Worm (Caenorhabditis elegans) whole organism, young adult: ENCODE data around the gene pab-2.

Experiments used
- B0336.3 ChIP-seq: fragments of 200-800 bp; sonication (Bioruptor generic); IDR thresholded peaks from 2 replicates; pipeline ENCODE4 v1.3.6; 2022; ENCODE audit warnings: missing genetic modification characterization, missing compliant biosample characterization
- C17E4.6 ChIP-seq: fragments of 200-800 bp; sonication (Bioruptor generic); IDR thresholded peaks from 2 replicates; pipeline ENCODE4 v1.3.6; 2022; ENCODE audit warnings: missing genetic modification reagents, missing genetic modification characterization, missing compliant biosample characterization
- F33H1.4 ChIP-seq: fragments of 200-800 bp; sonication (Bioruptor generic); IDR thresholded peaks from 2 replicates; pipeline ENCODE4 v1.3.6; 2022; ENCODE audit warnings: missing genetic modification reagents, missing genetic modification characterization, missing compliant biosample characterization
- F39B2.1 ChIP-seq: fragments of 200-800 bp; sonication (Bioruptor generic); IDR thresholded peaks from 2 replicates; pipeline ENCODE4 v1.3.6; 2022; ENCODE audit warnings: missing genetic modification reagents, missing genetic modification characterization, missing compliant biosample characterization
- F55B11.4 ChIP-seq: sonication (generic microtip); optimal IDR thresholded peaks from 2 replicates; lab custom pipeline; 2016; ENCODE audit warnings: missing compliant biosample characterization, missing genetic modification characterization, borderline replicate concordance; ENCODE audit not compliant: insufficient read depth
- K12H6.12 ChIP-seq: fragments of 200-800 bp; sonication (Bioruptor generic); optimal IDR thresholded peaks from 2 replicates; lab custom pipeline; 2018; ENCODE audit warnings: mild to moderate bottlenecking, missing genetic modification characterization, missing compliant biosample characterization
- T26A5.8 ChIP-seq: sonication (generic microtip); optimal IDR thresholded peaks from 2 replicates; lab custom pipeline; 2016; ENCODE audit warnings: missing genetic modification characterization, missing compliant biosample characterization
- akir-1 ChIP-seq: fragments of 200-800 bp; sonication (Bioruptor generic); optimal IDR thresholded peaks from 2 replicates; lab custom pipeline; 2018; ENCODE audit warnings: mild to moderate bottlenecking, missing genetic modification characterization, moderate library complexity, missing compliant biosample characterization
- ama-1 ChIP-seq, 3 experiments: fragments of 150-350 bp in 1 of 3; sonication (generic microtip) in 2 of 3; optimal IDR thresholded peaks; 2 replicates each; lab custom pipeline; 2014 to 2018; ENCODE audit warnings: missing biosample characterization in 2 of 3, missing genetic modification characterization in 2 of 3, missing genetic modification reagents in 2 of 3
- aptf-3 ChIP-seq: fragments of 200-800 bp; sonication (Bioruptor generic); IDR thresholded peaks from 2 replicates; pipeline ENCODE4 v1.3.6; 2022; ENCODE audit warnings: missing genetic modification characterization, missing compliant biosample characterization
- atf-7 ChIP-seq: sonication (generic microtip); optimal IDR thresholded peaks from 2 replicates; lab custom pipeline; 2017; ENCODE audit warnings: mild to moderate bottlenecking, missing genetic modification characterization, missing compliant biosample characterization
- attf-3 ChIP-seq: fragments of 200-800 bp; sonication (Bioruptor generic); conservative IDR thresholded peaks from 2 replicates; pipeline ENCODE4 v1.3.6; 2022; ENCODE audit warnings: missing genetic modification reagents, missing genetic modification characterization, missing compliant biosample characterization
- ceh-100 ChIP-seq: fragments of 200-800 bp; sonication (Bioruptor generic); IDR thresholded peaks from 2 replicates; pipeline ENCODE4 v1.3.6; 2022; ENCODE audit warnings: missing genetic modification reagents, missing genetic modification characterization, missing compliant biosample characterization
- ceh-27 ChIP-seq: fragments of 200-800 bp; sonication (Bioruptor generic); optimal IDR thresholded peaks from 2 replicates; lab custom pipeline; 2018; ENCODE audit warnings: mild to moderate bottlenecking, missing genetic modification characterization, moderate library complexity, missing compliant biosample characterization
- ceh-40 ChIP-seq: fragments of 200-800 bp; sonication (Bioruptor generic); IDR thresholded peaks from 2 replicates; pipeline ENCODE4 v1.3.6; 2022; ENCODE audit warnings: missing genetic modification characterization, missing compliant biosample characterization
- ceh-79 ChIP-seq: sonication (generic microtip); optimal IDR thresholded peaks from 2 replicates; lab custom pipeline; 2017; ENCODE audit warnings: mild to moderate bottlenecking, missing genetic modification characterization, missing compliant biosample characterization
- ceh-91 ChIP-seq: fragments of 200-800 bp; sonication (Bioruptor generic); IDR thresholded peaks from 2 replicates; pipeline ENCODE4 v1.3.6; 2022; ENCODE audit warnings: missing genetic modification reagents, missing genetic modification characterization, missing compliant biosample characterization
- chd-7 ChIP-seq: sonication (generic microtip); optimal IDR thresholded peaks from 2 replicates; lab custom pipeline; 2016; ENCODE audit warnings: mild to moderate bottlenecking, missing genetic modification characterization, moderate library complexity, missing compliant biosample characterization
- dox-1 ChIP-seq: fragments of 200-800 bp; sonication (Bioruptor generic); IDR thresholded peaks from 2 replicates; pipeline ENCODE4 v1.3.6; 2022; ENCODE audit warnings: missing genetic modification reagents, missing genetic modification characterization, missing compliant biosample characterization
- dpff-1 ChIP-seq: sonication (generic microtip); optimal IDR thresholded peaks from 2 replicates; lab custom pipeline; 2017; ENCODE audit warnings: mild to moderate bottlenecking, missing genetic modification characterization, missing compliant biosample characterization
- dpl-1 ChIP-seq: fragments of 150-350 bp; optimal IDR thresholded peaks from 2 replicates; lab custom pipeline; 2014; ENCODE audit warnings: missing biosample characterization, missing genetic modification reagents, missing genetic modification characterization
- egl-44 ChIP-seq: fragments of 200-800 bp; sonication (Bioruptor generic); IDR thresholded peaks from 2 replicates; pipeline ENCODE4 v1.3.6; 2022; ENCODE audit warnings: missing genetic modification reagents, missing genetic modification characterization, missing compliant biosample characterization
- fkh-3 ChIP-seq: sonication (generic microtip); optimal IDR thresholded peaks from 2 replicates; lab custom pipeline; 2016; ENCODE audit warnings: mild to moderate bottlenecking, missing genetic modification characterization, missing compliant biosample characterization
- gei-17 ChIP-seq: fragments of 200-800 bp; sonication (Bioruptor generic); optimal IDR thresholded peaks from 2 replicates; lab custom pipeline; 2018; ENCODE audit warnings: mild to moderate bottlenecking, missing genetic modification characterization, missing compliant biosample characterization
- him-1 ChIP-seq: sonication (generic microtip); optimal IDR thresholded peaks from 2 replicates; lab custom pipeline; 2016; ENCODE audit warnings: missing genotype, missing genetic modification reagents, missing genetic modification characterization, missing compliant biosample characterization
- hlh-12 ChIP-seq: sonication (generic microtip); optimal IDR thresholded peaks from 2 replicates; lab custom pipeline; 2016; ENCODE audit warnings: missing genetic modification characterization, missing compliant biosample characterization
- hmg-1.2 ChIP-seq: fragments of 200-800 bp; sonication (Bioruptor generic); IDR thresholded peaks from 2 replicates; pipeline ENCODE4 v1.3.6; 2022; ENCODE audit warnings: missing genetic modification reagents, missing genetic modification characterization, missing compliant biosample characterization
- hrde-1 ChIP-seq: sonication (generic microtip); optimal IDR thresholded peaks from 2 replicates; lab custom pipeline; 2016; ENCODE audit warnings: missing genetic modification characterization, mild to moderate bottlenecking, missing compliant biosample characterization, moderate library complexity, missing genotype, missing genetic modification reagents, borderline replicate concordance
- let-526 ChIP-seq: fragments of 200-800 bp; sonication (Bioruptor generic); IDR thresholded peaks from 2 replicates; pipeline ENCODE4 v1.3.6; 2022; ENCODE audit warnings: missing genetic modification reagents, missing genetic modification characterization, missing compliant biosample characterization
- let-607 ChIP-seq, 2 experiments: fragments of 200-800 bp in 1 of 2; sonication (Bioruptor generic) in 1 of 2; sonication (generic microtip) in 1 of 2; optimal IDR thresholded peaks; 2 replicates each; lab custom pipeline; 2016 to 2018; ENCODE audit warnings: mild to moderate bottlenecking in 2 of 2, missing compliant biosample characterization in 2 of 2, missing genetic modification characterization in 2 of 2, moderate library complexity in 2 of 2, missing genotype in 1 of 2
- lin-26 ChIP-seq: fragments of 200-800 bp; sonication (Bioruptor generic); IDR thresholded peaks from 2 replicates; pipeline ENCODE4 v1.3.6; 2022; ENCODE audit warnings: missing genetic modification reagents, missing genetic modification characterization, missing compliant biosample characterization
- lin-40 ChIP-seq: sonication (generic microtip); optimal IDR thresholded peaks from 2 replicates; lab custom pipeline; 2016; ENCODE audit warnings: missing genetic modification characterization, mild to moderate bottlenecking, missing compliant biosample characterization, missing genotype, missing genetic modification reagents
- lir-1 ChIP-seq: fragments of 200-800 bp; sonication (Bioruptor generic); conservative IDR thresholded peaks from 2 replicates; pipeline ENCODE4 v1.3.6; 2022; ENCODE audit warnings: missing genetic modification reagents, missing genetic modification characterization, missing compliant biosample characterization
- mel-28 ChIP-seq: sonication (generic microtip); optimal IDR thresholded peaks from 2 replicates; lab custom pipeline; 2016; ENCODE audit warnings: borderline replicate concordance, mild to moderate bottlenecking, missing genetic modification characterization, missing compliant biosample characterization
- nhr-120 ChIP-seq: fragments of 200-800 bp; sonication (Bioruptor generic); IDR thresholded peaks from 2 replicates; pipeline ENCODE4 v1.3.6; 2022; ENCODE audit warnings: missing genetic modification characterization, missing compliant biosample characterization
- nhr-179 ChIP-seq: sonication (generic microtip); optimal IDR thresholded peaks from 2 replicates; lab custom pipeline; 2016; ENCODE audit warnings: mild to moderate bottlenecking, missing genetic modification characterization, missing compliant biosample characterization
- nhr-80 ChIP-seq: sonication (generic microtip); optimal IDR thresholded peaks from 2 replicates; lab custom pipeline; 2016; ENCODE audit warnings: missing genetic modification characterization, missing compliant biosample characterization
- repo-1 ChIP-seq: sonication (generic microtip); optimal IDR thresholded peaks from 2 replicates; lab custom pipeline; 2017; ENCODE audit warnings: mild to moderate bottlenecking, missing genetic modification characterization, missing compliant biosample characterization
- sea-2 ChIP-seq: fragments of 200-800 bp; sonication (Bioruptor generic); IDR thresholded peaks from 2 replicates; pipeline ENCODE4 v1.3.6; 2022; ENCODE audit warnings: missing genetic modification characterization, missing compliant biosample characterization
- snpc-1.3 ChIP-seq: sonication (generic microtip); optimal IDR thresholded peaks from 2 replicates; lab custom pipeline; 2017; ENCODE audit warnings: missing genetic modification characterization, mild to moderate bottlenecking, missing compliant biosample characterization, antibody characterized with exemption, moderate library complexity, missing genotype, missing genetic modification reagents; ENCODE audit not compliant: insufficient read depth
- tbx-9 ChIP-seq: sonication (generic microtip); optimal IDR thresholded peaks from 2 replicates; lab custom pipeline; 2016; ENCODE audit warnings: borderline replicate concordance, missing genetic modification characterization, inconsistent platforms, missing compliant biosample characterization
- tlf-1 ChIP-seq: fragments of 200-800 bp; sonication (Bioruptor generic); optimal IDR thresholded peaks from 2 replicates; lab custom pipeline; 2018; ENCODE audit warnings: mild to moderate bottlenecking, missing genetic modification characterization, missing compliant biosample characterization
- unc-130 ChIP-seq: sonication (generic microtip); optimal IDR thresholded peaks from 2 replicates; lab custom pipeline; 2016; ENCODE audit warnings: missing genetic modification reagents, missing genetic modification characterization, missing compliant biosample characterization
- unc-62 ChIP-seq: fragments of 150-350 bp; optimal IDR thresholded peaks from 2 replicates; lab custom pipeline; 2014; ENCODE audit warnings: missing biosample characterization, missing genetic modification reagents, missing genetic modification characterization
- xnd-1 ChIP-seq: sonication (generic microtip); optimal IDR thresholded peaks from 2 replicates; lab custom pipeline; 2016; ENCODE audit warnings: missing genotype, missing genetic modification reagents, missing genetic modification characterization, missing compliant biosample characterization
- ztf-18 ChIP-seq: sonication (generic microtip); optimal IDR thresholded peaks from 2 replicates; lab custom pipeline; 2016; ENCODE audit warnings: missing genotype, mild to moderate bottlenecking, missing genetic modification characterization, missing compliant biosample characterization
- ztf-22 ChIP-seq: fragments of 200-800 bp; sonication (Bioruptor generic); optimal IDR thresholded peaks from 2 replicates; lab custom pipeline; 2018; ENCODE audit warnings: mild to moderate bottlenecking, missing genetic modification characterization, moderate library complexity, missing compliant biosample characterization

pab-2 gene

DNA sequence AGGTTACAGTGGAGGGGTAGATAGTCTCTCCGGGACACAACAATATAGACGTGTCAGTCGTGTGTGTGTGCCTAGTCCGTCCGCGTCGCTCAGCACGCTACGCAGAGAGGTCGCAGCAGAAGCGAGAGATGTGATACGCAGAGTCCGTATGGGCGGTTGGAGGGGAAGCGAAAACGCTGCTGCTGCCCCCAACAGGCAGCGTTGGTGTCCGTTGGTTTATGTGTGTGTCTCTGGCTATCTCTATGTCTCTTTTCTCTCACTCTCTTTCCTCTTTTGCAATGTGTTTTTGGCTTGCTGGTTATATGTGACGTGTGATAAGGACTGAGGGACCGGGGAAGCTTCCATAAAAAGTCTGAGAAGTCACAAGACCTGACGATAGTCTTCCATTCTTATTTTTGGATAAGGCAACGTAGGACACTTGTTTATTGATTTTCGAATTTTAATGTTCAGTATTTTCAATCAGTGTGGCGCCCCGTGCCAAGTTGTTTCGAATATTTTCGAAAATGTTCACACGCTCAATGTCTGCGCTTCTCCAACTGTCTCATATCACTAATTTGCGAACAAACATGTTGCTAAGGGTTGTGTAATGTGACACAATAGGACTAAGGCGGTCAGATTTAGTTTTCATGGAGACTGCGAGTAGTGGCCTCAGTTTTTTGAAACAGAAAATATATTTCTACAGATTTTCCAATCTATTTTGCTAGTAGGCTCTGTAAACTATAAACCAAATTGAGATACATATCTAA, at the start of gene pab-2 (continued):
- peak; percentile 71; the same call in 1 of the 2 replicates for TF ChIP-seq egl-44 (GFP tag; lab: Robert Waterston, UW)
- TF ChIP-seq lin-40 (tag; lab: Kevin White, UChicago): peak; percentile 79
- TF ChIP-seq tlf-1: peak; percentile 11
- TF ChIP-seq nhr-179 (tag; lab: Kevin White, UChicago): no peak
- TF ChIP-seq nhr-80: peak; percentile 97
- no peak for TF ChIP-seq ceh-79 (tag; lab: Kevin White, UChicago)
- TF ChIP-seq atf-7: peak; percentile 76
- no peak for TF ChIP-seq ceh-40
- no peak for TF ChIP-seq unc-130 (GFP tag; lab: Kevin White, UChicago)
- TF ChIP-seq F33H1.4 (GFP tag; lab: Robert Waterston, UW): no peak
- peak; percentile 55 for TF ChIP-seq ceh-27 (GFP tag; lab: Kevin White, UChicago)
- no peak for TF ChIP-seq xnd-1 (tag; lab: Kevin White, UChicago)
- no peak for TF ChIP-seq sea-2 (GFP tag; lab: Robert Waterston, UW)
- TF ChIP-seq chd-7 (tag; lab: Kevin White, UChicago): peak; percentile 76
- no peak for TF ChIP-seq T26A5.8 (tag; lab: Kevin White, UChicago)
- peak; percentile 40 for TF ChIP-seq gei-17
- TF ChIP-seq ama-1 (optimal IDR thresholded peaks at IDR 0.05; lab: Kevin White, UChicago): no peak
- TF ChIP-seq ama-1 (GFP tag; optimal IDR thresholded peaks at IDR 0.05; lab: Kevin White, UChicago): no peak
- peak; percentile 79 for TF ChIP-seq K12H6.12 (tag; lab: Kevin White, UChicago)
- TF ChIP-seq dpff-1 (tag; lab: Kevin White, UChicago): no peak
- TF ChIP-seq mel-28: no peak
- no peak for TF ChIP-seq F55B11.4 (tag; lab: Kevin White, UChicago)
- no peak for TF ChIP-seq fkh-3 (tag; lab: Kevin White, UChicago)
- TF ChIP-seq ztf-22: peak; percentile 43
- TF ChIP-seq let-526: peak; percentile 54; the same call in 1 of the 2 replicates
- 0 out of 2 replicates have a peak, but pooled peaks have one; percentile 43 for TF ChIP-seq lin-26 (GFP tag; lab: Robert Waterston, UW)
- no peak for TF ChIP-seq attf-3 (GFP tag; lab: Robert Waterston, UW)
- no peak for TF ChIP-seq repo-1 (tag; lab: Kevin White, UChicago)
- TF ChIP-seq snpc-1.3: no peak
- TF ChIP-seq aptf-3 (GFP tag; lab: Robert Waterston, UW): no peak
- TF ChIP-seq ceh-100 (GFP tag; lab: Robert Waterston, UW): no peak
- TF ChIP-seq hrde-1 (tag; lab: Kevin White, UChicago): no peak
- no peak for TF ChIP-seq ceh-91 (GFP tag; lab: Robert Waterston, UW)
- no peak for TF ChIP-seq unc-62 (GFP tag; lab: Kevin White, UChicago)
- no peak for TF ChIP-seq tbx-9 (tag; lab: Kevin White, UChicago)
- TF ChIP-seq dox-1 (GFP tag; lab: Robert Waterston, UW): peak; percentile 74
- TF ChIP-seq F39B2.1: no peak
- peak; percentile 69 for TF ChIP-seq akir-1 (GFP tag; lab: Kevin White, UChicago)
- no peak for TF ChIP-seq him-1 (tag; lab: Kevin White, UChicago)
- no peak for TF ChIP-seq nhr-120
- TF ChIP-seq dpl-1 (GFP tag; lab: Kevin White, UChicago): no peak
- peak; percentile 17 for TF ChIP-seq ztf-18
- no peak for TF ChIP-seq hlh-12 (tag; lab: Kevin White, UChicago)
- no peak for TF ChIP-seq lir-1 (GFP tag; lab: Robert Waterston, UW)
- TF ChIP-seq C17E4.6 (GFP tag; lab: Robert Waterston, UW): no peak
- TF ChIP-seq B0336.3 (GFP tag; lab: Robert Waterston, UW): peak; percentile 56; the same call in 1 of the 2 replicates
- TF ChIP-seq hmg-1.2: peak; percentile 65
- TF ChIP-seq let-607 (tag; optimal IDR thresholded peaks at IDR 0.05; lab: Kevin White, UChicago): peak; percentile 84 to 85
